Fruit fly (Drosophila melanogaster) whole organism, pupa: ENCODE data around the gene Ced-12.

ENCODE experiments used
- CG10348 ChIP-seq: fragments of 200-800 bp; sonication (Bioruptor generic); IDR thresholded peaks from 2 replicates; pipeline ENCODE4 v1.3.6; 2022; ENCODE audit warnings: missing biosample characterization, missing genetic modification characterization
- CG12605 ChIP-seq: fragments of 200-800 bp; sonication (Bioruptor generic); IDR thresholded peaks from 2 replicates; pipeline ENCODE4 v1.3.6; 2022; ENCODE audit warnings: missing biosample characterization, missing genetic modification characterization
- CG14655 ChIP-seq: fragments of 200-800 bp; sonication (Bioruptor generic); optimal IDR thresholded peaks from 3 replicates; lab custom pipeline; 2017; ENCODE audit warnings: mild to moderate bottlenecking, missing biosample characterization, missing genetic modification reagents, missing genetic modification characterization
- CG15710 ChIP-seq: fragments of 200-800 bp; sonication (Bioruptor generic); optimal IDR thresholded peaks from 2 replicates; lab custom pipeline; 2018; ENCODE audit warnings: missing biosample characterization, mild to moderate bottlenecking, missing genetic modification characterization, moderate library complexity
- CG17806 ChIP-seq: fragments of 200-800 bp; sonication (Bioruptor generic); optimal IDR thresholded peaks from 2 replicates; lab custom pipeline; 2018; ENCODE audit warnings: missing biosample characterization, mild to moderate bottlenecking, missing genetic modification characterization, moderate library complexity
- CG32121 ChIP-seq: fragments of 200-800 bp; sonication (Bioruptor generic); IDR thresholded peaks from 2 replicates; pipeline ENCODE4 v1.3.6; 2022; ENCODE audit warnings: missing biosample characterization, missing genetic modification characterization
- CG34367 ChIP-seq: fragments of 200-800 bp; sonication (Bioruptor generic); optimal IDR thresholded peaks from 2 replicates; lab custom pipeline; 2018; ENCODE audit warnings: missing biosample characterization, mild to moderate bottlenecking, missing genetic modification characterization
- CG4496 ChIP-seq: fragments of 200-800 bp; sonication (Bioruptor generic); IDR thresholded peaks from 3 replicates; pipeline ENCODE4 v1.3.6; 2022; ENCODE audit warnings: missing biosample characterization, missing genetic modification characterization
- CG8159 ChIP-seq: fragments of 200-800 bp; sonication (Bioruptor generic); optimal IDR thresholded peaks from 3 replicates; lab custom pipeline; 2018; ENCODE audit warnings: missing biosample characterization, mild to moderate bottlenecking, missing genetic modification characterization, moderate library complexity
- CG8301 ChIP-seq: fragments of 200-800 bp; sonication (Bioruptor generic); optimal IDR thresholded peaks from 2 replicates; lab custom pipeline; 2018; ENCODE audit warnings: missing biosample characterization, mild to moderate bottlenecking, missing genetic modification characterization
- CG9948 ChIP-seq: fragments of 200-800 bp; sonication (Bioruptor generic); optimal IDR thresholded peaks from 2 replicates; lab custom pipeline; 2018; ENCODE audit warnings: missing biosample characterization, mild to moderate bottlenecking, missing genetic modification characterization, moderate library complexity
- D1 ChIP-seq: fragments of 200-800 bp; sonication (Bioruptor generic); optimal IDR thresholded peaks from 2 replicates; lab custom pipeline; 2018; ENCODE audit warnings: missing biosample characterization, mild to moderate bottlenecking, missing genetic modification characterization, moderate library complexity
- EcR ChIP-seq: fragments of 200-800 bp; sonication (Bioruptor generic); optimal IDR thresholded peaks from 3 replicates; lab custom pipeline; 2019; ENCODE audit warnings: missing biosample characterization, missing genetic modification characterization, mild to moderate bottlenecking, moderate library complexity, missing genetic modification reagents
- Ets98B ChIP-seq: fragments of 200-800 bp; sonication (Bioruptor generic); IDR thresholded peaks from 2 replicates; pipeline ENCODE4 v1.3.6; 2022; ENCODE audit warnings: missing biosample characterization, missing genetic modification characterization
- Pif1A ChIP-seq: fragments of 200-800 bp; sonication (Bioruptor generic); optimal IDR thresholded peaks from 3 replicates; lab custom pipeline; 2016; ENCODE audit warnings: missing biosample characterization, missing genetic modification characterization
- Pif1B ChIP-seq: fragments of 200-800 bp; sonication (Bioruptor generic); optimal IDR thresholded peaks from 3 replicates; lab custom pipeline; 2016; ENCODE audit warnings: missing biosample characterization, missing genetic modification characterization
- Snoo ChIP-seq: fragments of 200-800 bp; sonication (Bioruptor generic); optimal IDR thresholded peaks from 3 replicates; lab custom pipeline; 2017; ENCODE audit warnings: missing biosample characterization, mild to moderate bottlenecking, missing genetic modification characterization, inconsistent platforms
- fd96Ca ChIP-seq: fragments of 200-800 bp; sonication (Bioruptor generic); IDR thresholded peaks from 3 replicates; pipeline ENCODE4 v1.3.6; 2022; ENCODE audit warnings: missing biosample characterization, missing genetic modification characterization
- gl ChIP-seq: fragments of 200-800 bp; sonication (Bioruptor generic); optimal IDR thresholded peaks from 2 replicates; lab custom pipeline; 2018; ENCODE audit warnings: missing biosample characterization, mild to moderate bottlenecking, missing genetic modification characterization
- rn ChIP-seq: fragments of 200-800 bp; sonication (Bioruptor generic); IDR thresholded peaks from 2 replicates; pipeline ENCODE4 v1.3.6; 2022; ENCODE audit warnings: missing biosample characterization, missing genetic modification characterization

Ced-12 gene

DNA sequence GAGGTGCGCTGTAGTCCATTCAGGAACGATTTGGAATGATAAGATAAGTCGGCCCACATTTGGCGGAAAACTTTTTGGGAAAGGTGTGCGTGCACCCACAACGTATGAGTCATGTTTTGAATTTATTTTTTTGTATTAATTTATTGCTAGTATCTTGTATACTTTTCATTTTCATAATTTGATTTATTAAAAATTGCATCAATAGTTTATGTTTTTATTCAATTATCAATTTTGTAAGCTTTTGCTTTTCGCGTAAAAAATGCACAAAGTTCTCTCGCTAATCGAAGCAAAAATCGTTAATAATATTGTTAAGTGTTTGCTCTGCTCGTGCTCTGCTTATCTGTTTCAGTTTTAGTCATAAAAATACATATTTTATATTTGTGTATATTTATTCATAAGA lies 9.4 kb downstream of the Ced-12 start:
- TF ChIP-seq CG34367 (tag; lab: Kevin White, UChicago) (no peak), Ets98B (GFP tag; lab: Robert Waterston, UW) (no peak), Pif1B (GFP tag; lab: Kevin White, UChicago) (no peak), CG15710 (no peak), CG4496 (GFP tag; lab: Robert Waterston, UW) (no peak), CG12605 (GFP tag; lab: Robert Waterston, UW) (no peak)

DNA sequence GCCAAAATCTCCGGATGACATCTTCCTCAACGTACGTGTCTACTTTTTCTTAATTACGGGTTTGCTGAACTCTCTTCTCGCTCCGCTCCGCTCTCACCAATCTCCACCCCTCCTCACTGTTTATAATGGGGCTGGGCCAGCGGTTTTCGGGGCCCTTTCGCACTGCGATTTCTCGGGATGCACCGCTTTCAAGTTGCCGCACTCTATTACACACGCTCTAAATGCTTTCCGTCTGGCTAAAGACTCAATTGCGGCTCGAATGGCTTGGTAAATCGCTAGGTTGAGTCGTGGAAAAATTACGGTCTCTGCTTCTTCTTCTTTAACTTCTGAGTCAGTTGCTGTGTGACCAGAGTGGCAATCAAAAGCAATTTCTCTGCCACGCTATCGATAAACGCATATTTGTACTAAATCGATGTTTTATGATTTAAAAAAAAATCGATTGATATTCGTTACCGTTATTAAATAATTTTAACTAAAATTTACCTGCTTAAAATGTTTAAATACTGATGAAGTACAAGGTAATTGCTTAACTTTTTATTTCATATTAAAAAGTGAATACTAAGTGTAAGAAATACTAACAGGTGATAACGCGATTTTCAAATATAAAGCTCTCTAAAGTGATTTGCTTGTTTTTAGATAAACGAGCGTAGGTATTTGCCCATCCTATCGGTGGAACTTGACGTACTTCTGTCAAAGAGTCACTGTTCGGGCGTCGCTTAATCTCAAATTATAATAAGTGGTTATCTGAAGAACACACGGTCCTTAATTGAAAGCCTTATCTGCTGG lies 11.3 kb downstream of the Ced-12 start, which contains the start of the genes Rab6 and Phae1:
Gene Rab6, minus strand, starts transcription at position 338 of the 786 bp plus-strand sequence.
Gene Phae1, plus strand, starts transcription at position 639 of the 786 bp plus-strand sequence.
- TF ChIP-seq CG8159 (tag; lab: Kevin White, UChicago) (peak; percentile 2), CG32121 (GFP tag; lab: Robert Waterston, UW) (no peak), EcR (peak; percentile 90)

DNA sequence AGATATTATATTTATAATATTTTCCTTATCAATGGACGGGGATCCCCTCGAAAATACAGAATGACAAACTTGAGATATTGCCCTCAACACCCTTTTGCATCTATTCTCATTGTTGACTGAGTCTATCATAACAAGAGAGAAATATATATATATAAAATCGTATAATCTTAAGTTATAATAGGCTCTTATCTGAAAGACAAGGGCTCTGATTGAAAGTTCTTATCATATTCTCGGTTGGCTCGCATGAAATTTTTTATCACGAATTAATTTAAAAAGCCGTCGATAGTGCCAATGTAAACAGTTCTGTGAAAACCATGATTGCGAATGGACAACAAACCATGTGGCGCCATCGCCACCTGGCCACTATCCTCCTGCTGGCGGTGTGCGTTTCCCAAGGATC lies 13.2 kb downstream of the Ced-12 start, which contains the start of gene Phae2:
Gene Phae2, plus strand, starts transcription at position 301 of the 400 bp plus-strand sequence.
- TF ChIP-seq Pif1A (GFP tag; lab: Kevin White, UChicago) (no peak), Ets98B (GFP tag; lab: Robert Waterston, UW) (no peak), CG10348 (GFP tag; lab: Robert Waterston, UW) (no peak), CG15710 (no peak), CG32121 (GFP tag; lab: Robert Waterston, UW) (no peak), D1 (tag; lab: Kevin White, UChicago) (no peak), CG4496 (GFP tag; lab: Robert Waterston, UW) (no peak)

DNA sequence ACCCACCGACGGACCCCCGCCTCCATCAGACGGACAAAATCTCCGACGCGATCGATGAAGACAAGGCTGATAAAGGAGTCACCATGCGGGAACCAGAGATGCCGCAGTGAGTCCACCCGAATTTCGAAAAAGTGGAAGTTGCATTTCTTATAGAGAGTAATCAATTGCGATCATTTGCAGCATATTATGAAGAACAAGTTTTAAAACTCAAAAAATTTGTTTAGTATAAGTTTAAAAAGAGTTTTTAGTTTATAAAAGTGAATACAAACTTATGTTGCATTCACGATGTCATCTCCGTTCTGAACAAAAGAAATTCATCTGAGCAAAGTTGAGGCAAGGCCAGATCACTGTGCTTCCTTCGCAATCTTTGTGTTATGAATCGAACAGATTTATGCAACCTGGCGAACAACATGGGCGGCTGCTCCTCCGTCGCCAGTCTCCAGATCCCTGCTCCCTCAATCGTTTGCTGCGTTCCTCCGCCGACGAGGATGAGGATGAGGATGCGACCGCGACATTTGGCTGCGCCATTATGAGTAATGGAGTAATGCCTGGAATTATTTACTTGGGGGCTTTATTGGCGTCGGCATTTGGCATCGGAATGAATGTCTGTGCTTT lies 15.4 kb downstream of the Ced-12 start:
- peak; percentile 26 for TF ChIP-seq Snoo (tag; lab: Kevin White, UChicago)
- TF ChIP-seq CG8159 (tag; lab: Kevin White, UChicago) = peak; percentile 28
- no peak for TF ChIP-seq Ets98B (GFP tag; lab: Robert Waterston, UW)

DNA sequence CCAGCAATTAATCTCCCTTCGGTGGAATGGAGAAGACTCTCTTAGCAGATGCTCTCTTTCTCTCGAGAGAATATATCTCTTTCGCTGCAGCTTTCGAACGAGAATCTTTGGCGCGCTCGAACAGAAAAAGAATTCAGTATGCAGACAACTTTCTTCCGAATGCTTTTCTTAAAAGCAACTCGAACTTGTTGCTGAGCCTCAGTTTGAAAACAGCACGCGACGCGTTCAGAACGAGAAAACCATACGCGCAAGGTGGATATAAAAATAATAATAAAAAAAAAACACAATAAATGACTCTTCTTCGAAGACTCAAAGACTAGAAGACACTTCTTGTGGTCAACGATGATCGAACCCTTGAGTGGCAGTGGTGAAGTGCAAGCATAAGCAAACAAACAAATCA lies 16.5 kb downstream of the Ced-12 start, which contains the start of gene CG17211:
Gene CG17211, plus strand, starts transcription at position 202 of the 400 bp plus-strand sequence.
- TF ChIP-seq CG17806 (tag; lab: Kevin White, UChicago) (no peak), gl (tag; lab: Kevin White, UChicago) (no peak), CG32121 (GFP tag; lab: Robert Waterston, UW) (no peak), CG9948 (tag; lab: Kevin White, UChicago) (no peak), CG8159 (tag; lab: Kevin White, UChicago) (no peak), CG15710 (no peak), EcR (no peak), CG10348 (GFP tag; lab: Robert Waterston, UW) (no peak), fd96Ca (GFP tag; lab: Robert Waterston, UW) (no peak)

DNA sequence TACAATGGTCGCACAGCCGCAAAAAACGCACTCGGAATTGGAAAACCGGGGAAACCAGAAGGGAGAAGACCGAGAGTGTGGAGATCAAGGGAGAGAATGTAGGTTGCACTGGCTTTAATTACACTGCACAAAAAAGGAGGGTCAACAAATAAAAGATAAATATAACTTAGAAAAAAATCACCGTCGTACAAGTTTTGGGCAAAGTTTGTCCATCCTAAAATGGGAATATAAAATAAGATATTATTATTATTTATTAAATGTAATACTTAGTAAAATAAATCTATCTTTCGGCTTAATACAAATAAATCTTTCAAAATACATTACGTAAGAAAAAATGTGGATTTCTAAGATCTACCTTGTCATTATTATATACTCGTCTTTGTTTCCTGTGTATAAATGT lies 18.2 kb downstream of the Ced-12 start:
- TF ChIP-seq CG32121 (GFP tag; lab: Robert Waterston, UW) (no peak), CG14655 (GFP tag; lab: Kevin White, UChicago) (peak; percentile 53), gl (tag; lab: Kevin White, UChicago) (no peak), Pif1A (GFP tag; lab: Kevin White, UChicago) (no peak), CG8301 (tag; lab: Kevin White, UChicago) (peak; percentile 23)

DNA sequence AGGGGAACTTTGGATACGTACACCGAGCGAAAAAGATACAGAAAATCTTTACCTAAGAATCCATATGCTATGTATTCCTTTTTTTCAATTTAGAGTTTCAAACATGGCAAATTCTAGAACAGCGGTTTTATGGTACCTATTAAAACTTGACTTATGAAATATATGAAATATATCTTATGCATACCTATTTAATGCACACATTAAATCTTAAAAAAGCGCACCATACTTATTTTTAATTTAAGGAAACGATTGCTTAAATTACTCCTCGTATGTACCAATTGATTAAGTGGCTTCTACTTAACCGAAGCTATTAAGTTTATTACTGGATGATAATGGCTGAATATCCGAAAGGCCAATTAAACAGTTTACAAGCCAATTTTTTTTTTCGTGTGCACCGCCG lies 22.4 kb downstream of the Ced-12 start:
- TF ChIP-seq CG8301 (tag; lab: Kevin White, UChicago) = peak; percentile 36
- TF ChIP-seq Pif1A (GFP tag; lab: Kevin White, UChicago) = no peak
- TF ChIP-seq gl (tag; lab: Kevin White, UChicago) = no peak
- peak; percentile 37 for TF ChIP-seq CG8159 (tag; lab: Kevin White, UChicago)
- no peak for TF ChIP-seq CG17806 (tag; lab: Kevin White, UChicago)
- TF ChIP-seq rn (GFP tag; lab: Robert Waterston, UW) = no peak
- peak; percentile 24 for TF ChIP-seq CG9948 (tag; lab: Kevin White, UChicago)
- peak; percentile 69 for TF ChIP-seq CG14655 (GFP tag; lab: Kevin White, UChicago)
- no peak for TF ChIP-seq CG10348 (GFP tag; lab: Robert Waterston, UW)
